Fruit fly (Drosophila melanogaster) whole organism, embryonic: ENCODE measurements around the gene CG32639.

Source experiments
- Aef1 ChIP-seq: fragments of 200-800 bp; sonication (Bioruptor generic); IDR thresholded peaks from 3 replicates; pipeline ENCODE4 v1.3.6; 2022; ENCODE audit warnings: missing biosample characterization, missing genetic modification characterization
- Bteb2 ChIP-seq: fragments of 200-800 bp; sonication (Bioruptor generic); optimal IDR thresholded peaks from 2 replicates; lab custom pipeline; 2016; ENCODE audit warnings: missing biosample characterization, missing genetic modification characterization
- CG12744 ChIP-seq: fragments of 200-800 bp; sonication (Bioruptor generic); optimal IDR thresholded peaks from 2 replicates; lab custom pipeline; 2016; ENCODE audit warnings: missing biosample characterization, missing genetic modification characterization
- CG12769 ChIP-seq: fragments of 200-800 bp; sonication (Bioruptor generic); optimal IDR thresholded peaks from 2 replicates; lab custom pipeline; 2019; ENCODE audit warnings: missing biosample characterization, mild to moderate bottlenecking, missing genetic modification characterization, moderate library complexity
- CG14014 ChIP-seq: fragments of 200-800 bp; sonication (Bioruptor generic); IDR thresholded peaks from 2 replicates; pipeline ENCODE4 v1.3.6; 2022; ENCODE audit warnings: missing biosample characterization, missing genetic modification characterization
- CG14710 ChIP-seq: fragments of 200-800 bp; sonication (Bioruptor generic); optimal IDR thresholded peaks from 3 replicates; lab custom pipeline; 2019; ENCODE audit warnings: missing biosample characterization, mild to moderate bottlenecking, missing genetic modification characterization, moderate library complexity
- CG16863 ChIP-seq: fragments of 200-800 bp; sonication (Bioruptor generic); optimal IDR thresholded peaks from 3 replicates; lab custom pipeline; 2016; ENCODE audit warnings: missing biosample characterization, missing genetic modification characterization
- CG30431 ChIP-seq: fragments of 200-800 bp; sonication (Bioruptor generic); optimal IDR thresholded peaks from 2 replicates; lab custom pipeline; 2017; ENCODE audit warnings: missing biosample characterization, missing genetic modification characterization
- CG31388 ChIP-seq: fragments of 200-800 bp; sonication (Bioruptor generic); optimal IDR thresholded peaks from 2 replicates; lab custom pipeline; 2016; ENCODE audit warnings: missing biosample characterization, missing genetic modification characterization
- CG33213 ChIP-seq: fragments of 200-800 bp; sonication (Bioruptor generic); optimal IDR thresholded peaks from 3 replicates; lab custom pipeline; 2016; ENCODE audit warnings: missing biosample characterization, missing genetic modification characterization
- CG3847 ChIP-seq: fragments of 200-800 bp; sonication (Bioruptor generic); IDR thresholded peaks from 2 replicates; pipeline ENCODE4 v1.3.6; 2022; ENCODE audit warnings: missing biosample characterization, missing genetic modification characterization
- CG4707 ChIP-seq: fragments of 200-800 bp; sonication (Bioruptor generic); optimal IDR thresholded peaks from 2 replicates; lab custom pipeline; 2018; ENCODE audit warnings: missing biosample characterization, mild to moderate bottlenecking, missing genetic modification characterization, moderate library complexity
- CG4820 ChIP-seq: fragments of 200-800 bp; sonication (Bioruptor generic); optimal IDR thresholded peaks from 3 replicates; lab custom pipeline; 2016; ENCODE audit warnings: missing biosample characterization, missing genetic modification characterization
- CG5245 ChIP-seq: fragments of 200-800 bp; sonication (Bioruptor generic); optimal IDR thresholded peaks from 3 replicates; lab custom pipeline; 2016; ENCODE audit warnings: missing biosample characterization, missing genetic modification characterization
- CG8944 ChIP-seq: fragments of 200-800 bp; sonication (Bioruptor generic); optimal IDR thresholded peaks from 3 replicates; lab custom pipeline; 2016; ENCODE audit warnings: missing biosample characterization, missing genetic modification characterization
- CG9727 ChIP-seq: fragments of 200-800 bp; sonication (Bioruptor generic); optimal IDR thresholded peaks from 3 replicates; lab custom pipeline; 2017; ENCODE audit warnings: missing biosample characterization, mild to moderate bottlenecking, missing genetic modification characterization
- Camta ChIP-seq: fragments of 200-800 bp; sonication (Bioruptor generic); optimal IDR thresholded peaks from 2 replicates; lab custom pipeline; 2016; ENCODE audit warnings: missing biosample characterization, missing genetic modification characterization
- Dbx ChIP-seq: fragments of 200-800 bp; sonication (Bioruptor generic); IDR thresholded peaks from 3 replicates; pipeline ENCODE4 v1.3.6; 2022; ENCODE audit warnings: missing biosample characterization, missing genetic modification characterization
- Dip2 ChIP-seq: fragments of 200-800 bp; sonication (Bioruptor generic); IDR thresholded peaks from 2 replicates; pipeline ENCODE4 v1.3.6; 2022; ENCODE audit warnings: missing biosample characterization, missing genetic modification characterization
- Doc2 ChIP-seq: fragments of 200-800 bp; sonication (Bioruptor generic); IDR thresholded peaks from 2 replicates; pipeline ENCODE4 v1.3.6; 2022; ENCODE audit warnings: missing biosample characterization, missing genetic modification characterization
- ERR ChIP-seq: fragments of 200-800 bp; sonication (Bioruptor generic); optimal IDR thresholded peaks from 2 replicates; lab custom pipeline; 2016; ENCODE audit warnings: missing biosample characterization, missing genetic modification characterization
- HLH3B ChIP-seq: fragments of 200-800 bp; sonication (Bioruptor generic); IDR thresholded peaks from 2 replicates; pipeline ENCODE4 v1.3.6; 2022; ENCODE audit warnings: missing biosample characterization, missing genetic modification characterization
- HLH54F ChIP-seq: fragments of 200-800 bp; sonication (Bioruptor generic); optimal IDR thresholded peaks from 3 replicates; lab custom pipeline; 2016; ENCODE audit warnings: missing biosample characterization, missing genetic modification characterization
- HLHmδ ChIP-seq: fragments of 200-800 bp; sonication (Bioruptor generic); optimal IDR thresholded peaks from 2 replicates; lab custom pipeline; 2018; ENCODE audit warnings: missing biosample characterization, mild to moderate bottlenecking, missing genetic modification characterization, moderate library complexity
- Kr ChIP-seq: fragments of 200-800 bp; sonication (Bioruptor generic); optimal IDR thresholded peaks from 2 replicates; lab custom pipeline; 2017; ENCODE audit warnings: missing biosample characterization, mild to moderate bottlenecking, missing genetic modification characterization
- MBD-R2 ChIP-seq: fragments of 200-800 bp; sonication (Bioruptor generic); IDR thresholded peaks from 2 replicates; pipeline ENCODE4 v1.3.6; 2022; ENCODE audit warnings: missing biosample characterization, missing genetic modification characterization
- NC2β ChIP-seq: fragments of 200-800 bp; sonication (Bioruptor generic); optimal IDR thresholded peaks from 2 replicates; lab custom pipeline; 2016; ENCODE audit warnings: missing biosample characterization, missing genetic modification characterization
- NK7.1 ChIP-seq: fragments of 200-800 bp; sonication (Bioruptor generic); optimal IDR thresholded peaks from 3 replicates; lab custom pipeline; 2016; ENCODE audit warnings: missing biosample characterization, missing genetic modification characterization
- Oli ChIP-seq: fragments of 200-800 bp; sonication (Bioruptor generic); optimal IDR thresholded peaks from 2 replicates; lab custom pipeline; 2018; ENCODE audit warnings: missing biosample characterization, mild to moderate bottlenecking, missing genetic modification characterization, moderate library complexity
- PHDP ChIP-seq: fragments of 200-800 bp; sonication (Bioruptor generic); optimal IDR thresholded peaks from 3 replicates; lab custom pipeline; 2018; ENCODE audit warnings: missing biosample characterization, mild to moderate bottlenecking, missing genetic modification characterization, moderate library complexity
- Sin3A ChIP-seq: fragments of >200 bp; optimal IDR thresholded peaks from 2 replicates; lab custom pipeline; 2018
- Sox102F ChIP-seq: fragments of 200-800 bp; sonication (Bioruptor generic); optimal IDR thresholded peaks from 2 replicates; lab custom pipeline; 2018; ENCODE audit warnings: missing biosample characterization, mild to moderate bottlenecking, missing genetic modification characterization, moderate library complexity
- YL-1 ChIP-seq: fragments of 200-800 bp; sonication (Bioruptor generic); optimal IDR thresholded peaks from 3 replicates; lab custom pipeline; 2017; ENCODE audit warnings: missing biosample characterization, mild to moderate bottlenecking, missing genetic modification characterization
- ab ChIP-seq: fragments of 200-800 bp; sonication (Bioruptor generic); optimal IDR thresholded peaks from 2 replicates; lab custom pipeline; 2016; ENCODE audit warnings: missing biosample characterization, missing genetic modification characterization
- chinmo ChIP-seq: fragments of 200-800 bp; sonication (Bioruptor generic); IDR thresholded peaks from 4 replicates; pipeline ENCODE4 v1.3.6; 2022; ENCODE audit warnings: missing biosample characterization, missing genetic modification characterization; ENCODE audit not compliant: partially characterized antibody
- ci ChIP-seq: fragments of 200-800 bp; sonication (Bioruptor generic); IDR thresholded peaks from 3 replicates; pipeline ENCODE4 v1.3.6; 2022; ENCODE audit warnings: missing biosample characterization, missing genetic modification characterization
- corto ChIP-seq: fragments of 200-800 bp; sonication (Bioruptor generic); optimal IDR thresholded peaks from 2 replicates; lab custom pipeline; 2016; ENCODE audit warnings: missing biosample characterization, mild to moderate bottlenecking, missing genetic modification characterization, moderate library complexity
- danr ChIP-seq: fragments of 200-800 bp; sonication (Bioruptor generic); IDR thresholded peaks from 2 replicates; pipeline ENCODE4 v1.3.6; 2022; ENCODE audit warnings: missing biosample characterization, missing genetic modification characterization
- eyg ChIP-seq: fragments of 200-800 bp; sonication (Bioruptor generic); optimal IDR thresholded peaks from 3 replicates; lab custom pipeline; 2016; ENCODE audit warnings: missing biosample characterization, missing genetic modification characterization
- grau ChIP-seq: fragments of 200-800 bp; optimal IDR thresholded peaks from 3 replicates; lab custom pipeline; 2019; ENCODE audit warnings: missing biosample characterization, mild to moderate bottlenecking, missing genetic modification characterization, moderate library complexity
- her ChIP-seq: fragments of 200-800 bp; sonication (Bioruptor generic); optimal IDR thresholded peaks from 2 replicates; lab custom pipeline; 2016; ENCODE audit warnings: missing biosample characterization, missing genetic modification characterization
- hkb ChIP-seq, 2 experiments: fragments of 200-800 bp in 1 of 2; fragments of >200 bp in 1 of 2; sonication (Bioruptor generic) in 1 of 2; IDR thresholded peaks in 1 of 2; optimal IDR thresholded peaks in 1 of 2; 2 replicates each; pipeline versions ENCODE4 v1.3.6 to Lab custom; 2017 to 2022; ENCODE audit warnings: missing biosample characterization in 1 of 2, missing genetic modification characterization in 1 of 2
- insv ChIP-seq, 2 experiments: fragments of 200-800 bp; sonication (Bioruptor generic); optimal IDR thresholded peaks; 3 replicates each; lab custom pipeline; 2016 to 2018; ENCODE audit warnings: missing biosample characterization in 2 of 2, missing genetic modification characterization in 2 of 2
- kni ChIP-seq: fragments of 200-800 bp; sonication (Bioruptor generic); optimal IDR thresholded peaks from 3 replicates; lab custom pipeline; 2017; ENCODE audit warnings: mild to moderate bottlenecking, missing biosample characterization, missing genetic modification reagents, missing genetic modification characterization
- odd ChIP-seq: fragments of 200-800 bp; sonication (Bioruptor generic); optimal IDR thresholded peaks from 2 replicates; lab custom pipeline; 2017; ENCODE audit warnings: missing biosample characterization, mild to moderate bottlenecking, missing genetic modification characterization
- ro ChIP-seq: fragments of 200-800 bp; sonication (Bioruptor generic); IDR thresholded peaks from 2 replicates; pipeline ENCODE4 v1.3.6; 2022; ENCODE audit warnings: missing biosample characterization, missing genetic modification characterization
- seq ChIP-seq: fragments of 200-800 bp; sonication (Bioruptor generic); IDR thresholded peaks from 2 replicates; pipeline ENCODE4 v1.3.6; 2022; ENCODE audit warnings: missing biosample characterization, missing genetic modification characterization
- usp ChIP-seq: fragments of >200 bp; optimal IDR thresholded peaks from 2 replicates; lab custom pipeline; 2017; ENCODE audit warnings: missing biosample characterization, missing genetic modification characterization
- zf30C ChIP-seq: fragments of 200-800 bp; sonication (Bioruptor generic); optimal IDR thresholded peaks from 3 replicates; lab custom pipeline; 2018; ENCODE audit warnings: missing biosample characterization, mild to moderate bottlenecking, missing genetic modification characterization
- zfh1 ChIP-seq: fragments of 200-800 bp; sonication (Bioruptor generic); IDR thresholded peaks from 3 replicates; pipeline ENCODE4 v1.3.6; 2022; ENCODE audit warnings: missing biosample characterization, missing genetic modification characterization

Gene CG32639

dm6 chrX:13277580-13278467, 41.5 kb upstream of the CG32639 start (continued):
- TF ChIP-seq ro (GFP tag; lab: Robert Waterston, UW) (no peak), zfh1 (GFP tag; lab: Robert Waterston, UW) (no peak), CG14710 (tag; lab: Kevin White, UChicago) (no peak), NC2β (GFP tag; lab: Kevin White, UChicago) (no peak), MBD-R2 (no peak), ci (GFP tag; lab: Robert Waterston, UW) (peak; percentile 36; the same call in 1 of the 3 replicates), CG14014 (GFP tag; lab: Robert Waterston, UW) (0 out of 2 replicates have a peak, but pooled peaks have one; percentile 33), Kr (GFP tag; lab: Kevin White, UChicago) (no peak), her (no peak), CG31388 (no peak), chinmo (no peak), CG4707 (no peak), HLHmδ (GFP tag; lab: Kevin White, UChicago) (no peak), eyg (GFP tag; lab: Kevin White, UChicago) (no peak), CG12744 (GFP tag; lab: Kevin White, UChicago) (no peak), YL-1 (GFP tag; lab: Kevin White, UChicago) (no peak), kni (GFP tag; lab: Kevin White, UChicago) (no peak), Bteb2 (GFP tag; lab: Kevin White, UChicago) (no peak), CG5245 (no peak), Camta (GFP tag; lab: Kevin White, UChicago) (no peak), CG33213 (GFP tag; lab: Kevin White, UChicago) (no peak), CG9727 (GFP tag; lab: Kevin White, UChicago) (no peak), Dbx (no peak), Doc2 (GFP tag; lab: Robert Waterston, UW) (no peak), Oli (tag; lab: Kevin White, UChicago) (peak; percentile 17), HLH3B (GFP tag; lab: Robert Waterston, UW) (0 out of 2 replicates have a peak, but pooled peaks have one; percentile 18), CG30431 (no peak), Sin3A (lab: Kevin White, UChicago) (no peak), PHDP (peak; percentile 22), odd (no peak), CG12769 (no peak), NK7.1 (GFP tag; lab: Kevin White, UChicago) (no peak), usp (GFP tag; lab: Kevin White, UChicago) (no peak), ERR (GFP tag; lab: Kevin White, UChicago) (no peak), ab (GFP tag; lab: Kevin White, UChicago) (no peak), danr (no peak), CG4820 (no peak), seq (GFP tag; lab: Robert Waterston, UW) (no peak), Sox102F (GFP tag; lab: Kevin White, UChicago) (no peak), insv (GFP tag; optimal IDR thresholded peaks at IDR 0.05; lab: Kevin White, UChicago) (peak in 1 of 2 experiments; percentile 25), zf30C (no peak), CG3847 (no peak), hkb (optimal IDR thresholded peaks at IDR 0.05; lab: Kevin White, UChicago) (no peak), hkb (GFP tag; IDR thresholded peaks at IDR 0.05; lab: Robert Waterston, UW) (0 out of 2 replicates have a peak, but pooled peaks have one; percentile 30), Aef1 (GFP tag; lab: Robert Waterston, UW) (no peak), HLH54F (GFP tag; lab: Kevin White, UChicago) (no peak), grau (tag; lab: Kevin White, UChicago) (peak; percentile 49), CG16863 (GFP tag; lab: Kevin White, UChicago) (no peak), CG8944 (GFP tag; lab: Kevin White, UChicago) (no peak), corto (peak; percentile 13), Dip2 (GFP tag; lab: Robert Waterston, UW) (no peak)
